Fruit fly (Drosophila melanogaster) whole organism, adult: ENCODE results near the gene ph-p.

Experiments
- CG11617 ChIP-seq: fragments of 200-800 bp; sonication (Bioruptor generic); optimal IDR thresholded peaks from 2 replicates; lab custom pipeline; 2017; ENCODE audit warnings: mild to moderate bottlenecking, missing biosample characterization, missing genetic modification reagents, missing genetic modification characterization
- CG12768 ChIP-seq: fragments of 200-800 bp; sonication (Bioruptor generic); optimal IDR thresholded peaks from 2 replicates; lab custom pipeline; 2017; ENCODE audit warnings: missing biosample characterization, missing genetic modification characterization, mild to moderate bottlenecking, moderate library complexity, missing genetic modification reagents
- CG14711 ChIP-seq: fragments of 200-800 bp; sonication (Bioruptor generic); optimal IDR thresholded peaks from 2 replicates; lab custom pipeline; 2018; ENCODE audit warnings: missing biosample characterization, mild to moderate bottlenecking, missing genetic modification characterization, moderate library complexity
- CG1620 ChIP-seq: fragments of 200-800 bp; sonication (Bioruptor generic); optimal IDR thresholded peaks from 2 replicates; lab custom pipeline; 2016; ENCODE audit warnings: missing biosample characterization, missing genetic modification characterization
- CG7045 ChIP-seq: fragments of 200-800 bp; sonication (Bioruptor generic); optimal IDR thresholded peaks from 2 replicates; lab custom pipeline; 2017; ENCODE audit warnings: missing biosample characterization, mild to moderate bottlenecking, missing genetic modification characterization
- CG7101 ChIP-seq: fragments of 200-800 bp; sonication (Bioruptor generic); optimal IDR thresholded peaks from 2 replicates; lab custom pipeline; 2018; ENCODE audit warnings: missing biosample characterization, mild to moderate bottlenecking, missing genetic modification characterization, moderate library complexity
- Hr96 ChIP-seq: fragments of 200-800 bp; sonication (Bioruptor generic); optimal IDR thresholded peaks from 2 replicates; lab custom pipeline; 2016; ENCODE audit warnings: missing biosample characterization, missing genetic modification characterization
- Mnt ChIP-seq: fragments of 200-800 bp; sonication (Bioruptor generic); optimal IDR thresholded peaks from 2 replicates; lab custom pipeline; 2016; ENCODE audit warnings: missing biosample characterization, mild to moderate bottlenecking, missing genetic modification characterization
- bab1 ChIP-seq: fragments of 200-800 bp; sonication (Bioruptor generic); optimal IDR thresholded peaks from 3 replicates; lab custom pipeline; 2019; ENCODE audit warnings: missing biosample characterization, mild to moderate bottlenecking, missing genetic modification characterization, moderate library complexity
- cic ChIP-seq: fragments of 200-800 bp; sonication (Bioruptor generic); optimal IDR thresholded peaks from 2 replicates; lab custom pipeline; 2017; ENCODE audit warnings: missing biosample characterization, mild to moderate bottlenecking, missing genetic modification characterization, moderate library complexity
- cnc ChIP-seq, 2 experiments: fragments of >200 bp; optimal IDR thresholded peaks; 2 replicates each; lab custom pipeline; 2017
- kay ChIP-seq: fragments of 200-800 bp; sonication (Bioruptor generic); peaks from one replicate; lab custom pipeline; 2016; ENCODE audit warnings: missing biosample characterization, missing genetic modification characterization, borderline replicate concordance
- ovo ChIP-seq: fragments of 200-800 bp; sonication (Bioruptor generic); optimal IDR thresholded peaks from 2 replicates; lab custom pipeline; 2016; ENCODE audit warnings: missing biosample characterization, missing genetic modification characterization
- pad ChIP-seq: fragments of 200-800 bp; sonication (Bioruptor generic); optimal IDR thresholded peaks from 3 replicates; lab custom pipeline; 2017; ENCODE audit warnings: missing biosample characterization, missing genetic modification characterization, mild to moderate bottlenecking, moderate library complexity, missing genetic modification reagents

DNA sequence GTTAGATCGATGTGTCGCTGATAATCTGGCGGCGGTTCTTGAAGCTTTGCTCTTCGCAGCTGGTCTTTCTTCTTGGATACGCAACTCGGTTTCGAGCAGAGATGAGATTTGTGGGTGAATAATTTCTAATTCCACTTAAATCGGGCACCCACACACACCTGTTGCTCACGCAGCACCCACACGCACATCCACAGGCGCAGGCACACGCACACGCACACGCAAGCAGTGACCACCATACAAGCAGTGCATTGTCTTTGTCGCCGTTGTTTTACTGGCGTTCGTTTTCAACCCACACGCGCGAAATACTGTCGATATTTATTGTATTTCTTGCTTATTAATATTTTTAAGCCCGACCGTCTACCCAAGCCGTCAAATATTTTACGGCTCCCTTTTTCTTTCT is 41.8 kb downstream of the ph-p start:
- TF ChIP-seq kay (GFP tag; lab: Kevin White, UChicago) (no peak), pad (GFP tag; lab: Kevin White, UChicago) (no peak), Hr96 (GFP tag; lab: Kevin White, UChicago) (no peak), CG7045 (no peak), CG12768 (GFP tag; lab: Kevin White, UChicago) (no peak), Mnt (GFP tag; lab: Kevin White, UChicago) (no peak), cic (GFP tag; lab: Kevin White, UChicago) (no peak), ovo (GFP tag; lab: Kevin White, UChicago) (no peak), bab1 (GFP tag; lab: Kevin White, UChicago) (no peak), CG11617 (GFP tag; lab: Kevin White, UChicago) (no peak), CG14711 (no peak), CG7101 (tag; lab: Kevin White, UChicago) (no peak), cnc (optimal IDR thresholded peaks at IDR 0.05; lab: Kevin White, UChicago) (no peak), CG1620 (GFP tag; lab: Kevin White, UChicago) (no peak)
